Worm (Caenorhabditis elegans) whole organism, L1 larva: Measurements from ENCODE around the gene mrpl-35.

Experiments used
- F16B12.6 ChIP-seq: fragments of 150-350 bp; optimal IDR thresholded peaks from 2 replicates; lab custom pipeline; 2014; ENCODE audit warnings: missing biosample characterization, missing genetic modification characterization
- Y116A8C.19 ChIP-seq: sonication (generic microtip); optimal IDR thresholded peaks from 2 replicates; lab custom pipeline; 2016; ENCODE audit warnings: missing compliant biosample characterization, missing genetic modification characterization, borderline replicate concordance
- alr-1 ChIP-seq: fragments of 200-800 bp; sonication (Bioruptor generic); optimal IDR thresholded peaks from 2 replicates; lab custom pipeline; 2018; ENCODE audit warnings: borderline replicate concordance, mild to moderate bottlenecking, missing genetic modification characterization, missing compliant biosample characterization
- blmp-1 ChIP-seq: fragments of 150-350 bp; optimal IDR thresholded peaks from 2 replicates; lab custom pipeline; 2014; ENCODE audit warnings: missing biosample characterization, missing genetic modification characterization
- ceh-63 ChIP-seq: fragments of 200-800 bp; sonication (Bioruptor generic); optimal IDR thresholded peaks from 2 replicates; lab custom pipeline; 2018; ENCODE audit warnings: mild to moderate bottlenecking, missing genetic modification characterization, missing compliant biosample characterization
- ceh-8 ChIP-seq: fragments of 200-800 bp; sonication (Bioruptor generic); optimal IDR thresholded peaks from 2 replicates; lab custom pipeline; 2018; ENCODE audit warnings: mild to moderate bottlenecking, missing genetic modification characterization, moderate library complexity, missing compliant biosample characterization
- ceh-88 ChIP-seq: fragments of 200-800 bp; sonication (Bioruptor generic); IDR thresholded peaks from 2 replicates; pipeline ENCODE4 v1.3.6; 2022; ENCODE audit warnings: missing genetic modification characterization, missing compliant biosample characterization
- dpl-1 ChIP-seq, 3 experiments: fragments of 150-350 bp in 2 of 3; sonication (generic microtip) in 1 of 3; optimal IDR thresholded peaks; 2 replicates each; lab custom pipeline; 2014 to 2017; ENCODE audit warnings: missing biosample characterization in 3 of 3, missing genetic modification characterization in 3 of 3, missing genetic modification reagents in 3 of 3
- efl-1 ChIP-seq, 4 experiments: fragments of 150-350 bp; optimal IDR thresholded peaks in 3 of 4; peaks in 1 of 4; 1 replicate in 1 of 4; 2 replicates in 3 of 4; lab custom pipeline; 2014; ENCODE audit warnings: missing biosample characterization in 2 of 4, missing genetic modification characterization in 2 of 4, missing genetic modification reagents in 2 of 4
- egl-13 ChIP-seq: sonication (generic microtip); optimal IDR thresholded peaks from 2 replicates; lab custom pipeline; 2016; ENCODE audit warnings: missing genotype, missing genetic modification reagents, missing genetic modification characterization, missing compliant biosample characterization
- egl-27 ChIP-seq, 2 experiments: fragments of 150-350 bp in 1 of 2; sonication (generic microtip); optimal IDR thresholded peaks; 3 replicates each; lab custom pipeline; 2017 to 2018; ENCODE audit warnings: missing biosample characterization in 2 of 2, missing genetic modification characterization in 2 of 2, missing genetic modification reagents in 2 of 2
- elt-2 ChIP-seq: sonication (generic microtip); optimal IDR thresholded peaks from 2 replicates; lab custom pipeline; 2016; ENCODE audit warnings: missing genetic modification characterization, mild to moderate bottlenecking, inconsistent platforms, missing compliant biosample characterization, missing genetic modification reagents
- elt-3 ChIP-seq, 6 experiments: fragments of 150-350 bp in 1 of 6; sonication (generic microtip); optimal IDR thresholded peaks; 2 replicates each; lab custom pipeline; 2017 to 2018; ENCODE audit warnings: missing biosample characterization in 6 of 6, missing genetic modification characterization in 6 of 6, inconsistent platforms in 1 of 6
- fkh-10 ChIP-seq: sonication (generic microtip); optimal IDR thresholded peaks from 2 replicates; lab custom pipeline; 2017; ENCODE audit warnings: missing biosample characterization, missing genetic modification reagents, missing genetic modification characterization
- fkh-8 ChIP-seq: sonication (generic microtip); optimal IDR thresholded peaks from 2 replicates; lab custom pipeline; 2016; ENCODE audit warnings: mild to moderate bottlenecking, missing genetic modification characterization, missing compliant biosample characterization
- grh-1 ChIP-seq: fragments of 200-800 bp; sonication (Bioruptor generic); IDR thresholded peaks from 2 replicates; pipeline ENCODE4 v1.3.6; 2022; ENCODE audit warnings: missing genetic modification reagents, missing genetic modification characterization, missing compliant biosample characterization
- hlh-4 ChIP-seq: sonication (generic microtip); optimal IDR thresholded peaks from 2 replicates; lab custom pipeline; 2016; ENCODE audit warnings: mild to moderate bottlenecking, missing genetic modification characterization, missing compliant biosample characterization
- irx-1 ChIP-seq: sonication (generic microtip); optimal IDR thresholded peaks from 2 replicates; lab custom pipeline; 2016; ENCODE audit warnings: missing genetic modification characterization, missing compliant biosample characterization
- jun-1 ChIP-seq: fragments of 150-350 bp; optimal IDR thresholded peaks from 2 replicates; lab custom pipeline; 2014; ENCODE audit warnings: missing biosample characterization, missing genetic modification reagents, missing genetic modification characterization
- lin-13 ChIP-seq: fragments of 150-350 bp; optimal IDR thresholded peaks from 2 replicates; lab custom pipeline; 2014; ENCODE audit warnings: missing biosample characterization, missing genetic modification reagents, missing genetic modification characterization
- lin-35 ChIP-seq, 2 experiments: fragments of 150-350 bp; optimal IDR thresholded peaks; 2 replicates each; lab custom pipeline; 2014; ENCODE audit warnings: missing biosample characterization in 2 of 2, missing genetic modification characterization in 2 of 2, missing genetic modification reagents in 2 of 2
- lir-3 ChIP-seq: sonication (generic microtip); optimal IDR thresholded peaks from 2 replicates; lab custom pipeline; 2016; ENCODE audit warnings: mild to moderate bottlenecking, missing genetic modification characterization, moderate library complexity, missing compliant biosample characterization; ENCODE audit not compliant: poor library complexity
- mdl-1 ChIP-seq, 2 experiments: fragments of 150-350 bp; optimal IDR thresholded peaks; 2 replicates each; lab custom pipeline; 2014 to 2017; ENCODE audit warnings: missing biosample characterization in 2 of 2, missing genetic modification characterization in 2 of 2, inconsistent platforms in 1 of 2
- mef-2 ChIP-seq: fragments of 150-350 bp; optimal IDR thresholded peaks from 2 replicates; lab custom pipeline; 2014; ENCODE audit warnings: missing biosample characterization, missing genetic modification characterization
- mep-1 ChIP-seq: fragments of 150-350 bp; optimal IDR thresholded peaks from 2 replicates; lab custom pipeline; 2014; ENCODE audit warnings: missing biosample characterization, missing genetic modification characterization
- nhr-11 ChIP-seq: fragments of 150-350 bp; optimal IDR thresholded peaks from 2 replicates; lab custom pipeline; 2014; ENCODE audit warnings: missing biosample characterization, missing genetic modification characterization
- nhr-20 ChIP-seq: sonication (generic microtip); optimal IDR thresholded peaks from 2 replicates; lab custom pipeline; 2016; ENCODE audit warnings: mild to moderate bottlenecking, missing genetic modification characterization, missing compliant biosample characterization
- nhr-237 ChIP-seq: fragments of 150-350 bp; optimal IDR thresholded peaks from 2 replicates; lab custom pipeline; 2014; ENCODE audit warnings: missing biosample characterization, missing genetic modification characterization
- nhr-28 ChIP-seq: fragments of 150-350 bp; optimal IDR thresholded peaks from 2 replicates; lab custom pipeline; 2014; ENCODE audit warnings: missing biosample characterization, missing genetic modification characterization
- nhr-77 ChIP-seq: fragments of 150-350 bp; optimal IDR thresholded peaks from 2 replicates; lab custom pipeline; 2014; ENCODE audit warnings: missing biosample characterization, missing genetic modification characterization
- nhr-85 ChIP-seq: sonication (generic microtip); peaks from one replicate; lab custom pipeline; 2016; ENCODE audit warnings: missing genetic modification characterization, inconsistent platforms, missing compliant biosample characterization
- nhr-90 ChIP-seq: sonication (generic microtip); optimal IDR thresholded peaks from 2 replicates; lab custom pipeline; 2016; ENCODE audit warnings: mild to moderate bottlenecking, missing genetic modification characterization, missing compliant biosample characterization; ENCODE audit not compliant: poor library complexity
- rnt-1 ChIP-seq: sonication (generic microtip); optimal IDR thresholded peaks from 2 replicates; lab custom pipeline; 2016; ENCODE audit warnings: mild to moderate bottlenecking, missing genetic modification characterization, moderate library complexity, missing compliant biosample characterization
- skn-1 ChIP-seq: fragments of 150-350 bp; optimal IDR thresholded peaks from 2 replicates; lab custom pipeline; 2014; ENCODE audit warnings: missing biosample characterization, missing genetic modification characterization
- snu-23 ChIP-seq: sonication (generic microtip); optimal IDR thresholded peaks from 2 replicates; lab custom pipeline; 2016; ENCODE audit warnings: missing genetic modification characterization, missing compliant biosample characterization
- sup-37 ChIP-seq: fragments of 200-800 bp; sonication (Bioruptor generic); optimal IDR thresholded peaks from 2 replicates; lab custom pipeline; 2018; ENCODE audit warnings: mild to moderate bottlenecking, missing genetic modification characterization, missing compliant biosample characterization
- tlp-1 ChIP-seq: fragments of 150-350 bp; optimal IDR thresholded peaks from 2 replicates; lab custom pipeline; 2014; ENCODE audit warnings: missing biosample characterization, missing genetic modification characterization
- unc-30 ChIP-seq: sonication (generic microtip); optimal IDR thresholded peaks from 2 replicates; lab custom pipeline; 2017; ENCODE audit warnings: missing biosample characterization, missing genetic modification characterization
- unc-86 ChIP-seq: sonication (generic microtip); optimal IDR thresholded peaks from 2 replicates; lab custom pipeline; 2016; ENCODE audit warnings: missing genetic modification characterization, missing compliant biosample characterization
- unc-98 ChIP-seq: fragments of 200-800 bp; sonication (Bioruptor generic); IDR thresholded peaks from 2 replicates; pipeline ENCODE4 v1.3.6; 2022; ENCODE audit warnings: missing genetic modification characterization, missing compliant biosample characterization
- zag-1 ChIP-seq: fragments of 150-350 bp; optimal IDR thresholded peaks from 2 replicates; lab custom pipeline; 2014; ENCODE audit warnings: missing biosample characterization, missing genetic modification characterization
- ztf-4 ChIP-seq: fragments of 150-350 bp; optimal IDR thresholded peaks from 2 replicates; lab custom pipeline; 2014; ENCODE audit warnings: missing biosample characterization, missing genetic modification characterization

mrpl-35 gene

ce11 chrIII:3520417-3520816 is 10.4 kb downstream of the mrpl-35 start (continued):
- TF ChIP-seq nhr-237 = no peak
- peak; percentile 71 for TF ChIP-seq blmp-1
- no peak for TF ChIP-seq mef-2 (tag; lab: Kevin White, UChicago)
- TF ChIP-seq mdl-1 (tag; optimal IDR thresholded peaks at IDR 0.05; lab: Kevin White, UChicago) = peak in 1 of 2 experiments; percentile 56
- no peak for TF ChIP-seq ceh-88 (GFP tag; lab: Robert Waterston, UW)
- TF ChIP-seq elt-3 (tag; optimal IDR thresholded peaks at IDR 0.05; lab: Kevin White, UChicago) = no peak
- TF ChIP-seq hlh-4 (tag; lab: Kevin White, UChicago) = no peak
- no peak for TF ChIP-seq skn-1 (tag; lab: Kevin White, UChicago)
- no peak for TF ChIP-seq efl-1 (optimal IDR thresholded peaks at IDR 0.05; lab: Kevin White, UChicago)
- TF ChIP-seq efl-1 (GFP tag; optimal IDR thresholded peaks at IDR 0.05 in 1 of 2; lab: Kevin White, UChicago) = no peak
- TF ChIP-seq snu-23 (GFP tag; lab: Kevin White, UChicago) = peak; percentile 18
- TF ChIP-seq nhr-28 (tag; lab: Kevin White, UChicago) = no peak
- peak; percentile 25 for TF ChIP-seq nhr-20 (tag; lab: Kevin White, UChicago)
- no peak for TF ChIP-seq irx-1 (tag; lab: Kevin White, UChicago)
- TF ChIP-seq elt-2 (tag; lab: Kevin White, UChicago) = peak; percentile 76
- no peak for TF ChIP-seq ceh-63 (GFP tag; lab: Kevin White, UChicago)
- TF ChIP-seq F16B12.6 (tag; lab: Kevin White, UChicago) = no peak
- no peak for TF ChIP-seq mep-1 (tag; lab: Kevin White, UChicago)
- peak; percentile 11 for TF ChIP-seq nhr-90 (tag; lab: Kevin White, UChicago)
- TF ChIP-seq sup-37 = no peak
- TF ChIP-seq nhr-85 (tag; lab: Kevin White, UChicago) = no peak
- TF ChIP-seq Y116A8C.19 (tag; lab: Kevin White, UChicago) = no peak
- TF ChIP-seq grh-1 (GFP tag; lab: Robert Waterston, UW) = no peak
- TF ChIP-seq lin-35 (GFP tag; optimal IDR thresholded peaks at IDR 0.05; lab: Kevin White, UChicago) = peak in 1 of 2 experiments; percentile 44
- no peak for TF ChIP-seq ztf-4 (tag; lab: Kevin White, UChicago)
- no peak for TF ChIP-seq fkh-10 (GFP tag; lab: Kevin White, UChicago)

- no peak for TF ChIP-seq ceh-8 (GFP tag; lab: Kevin White, UChicago)
- no peak for TF ChIP-seq efl-1 (optimal IDR thresholded peaks at IDR 0.05; lab: Kevin White, UChicago)
- peak in 1 of 2 experiments; percentile 49 for TF ChIP-seq efl-1 (GFP tag; optimal IDR thresholded peaks at IDR 0.05 in 1 of 2; lab: Kevin White, UChicago)
Observed at ce11 chrIII:3523363-3523762, 13.3 kb downstream of the mrpl-35 start.

- TF ChIP-seq unc-98 (GFP tag; lab: Robert Waterston, UW) (no peak), tlp-1 (tag; lab: Kevin White, UChicago) (no peak), rnt-1 (tag; lab: Kevin White, UChicago) (no peak), fkh-8 (tag; lab: Kevin White, UChicago) (no peak)
Observed at ce11 chrIII:3528342-3528741, 18.3 kb downstream of the mrpl-35 start, which contains the start of gene rpl-37. rpl-37 (plus strand) TSS chrIII:3528642.

DNA sequence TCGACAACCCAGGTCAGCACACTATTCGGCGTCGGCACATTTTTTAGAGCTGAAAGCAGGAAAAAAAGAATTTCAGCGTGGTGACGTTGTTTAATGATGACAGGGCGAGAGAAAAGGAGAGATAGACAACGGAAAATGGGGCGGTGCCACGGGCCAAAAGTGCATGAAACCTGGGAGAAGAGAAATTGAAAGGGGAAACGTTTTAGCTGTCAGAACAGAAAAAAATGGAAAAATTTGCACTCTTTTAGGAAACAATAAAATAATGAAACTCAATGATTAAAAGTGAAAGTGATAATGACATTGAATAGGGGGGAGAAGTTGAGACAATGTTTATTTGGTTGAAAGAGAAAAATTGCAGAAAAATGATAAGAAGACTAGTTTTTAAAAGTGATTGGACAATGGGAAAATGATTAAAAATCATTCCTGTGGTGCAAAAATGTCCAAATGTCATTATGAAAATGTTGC is 19.7 kb downstream of the mrpl-35 start, which contains the start of gene pitp-1:
Gene pitp-1 (minus strand): TSS at position 51 of the 465 bp plus-strand sequence.
- TF ChIP-seq efl-1 (optimal IDR thresholded peaks at IDR 0.05; lab: Kevin White, UChicago) (no peak), efl-1 (GFP tag; optimal IDR thresholded peaks at IDR 0.05 in 1 of 2; lab: Kevin White, UChicago) (peak in 1 of 2 experiments; percentile 65), elt-2 (tag; lab: Kevin White, UChicago) (peak; percentile 12), nhr-85 (tag; lab: Kevin White, UChicago) (peak; percentile 38), sup-37 (no peak)

DNA sequence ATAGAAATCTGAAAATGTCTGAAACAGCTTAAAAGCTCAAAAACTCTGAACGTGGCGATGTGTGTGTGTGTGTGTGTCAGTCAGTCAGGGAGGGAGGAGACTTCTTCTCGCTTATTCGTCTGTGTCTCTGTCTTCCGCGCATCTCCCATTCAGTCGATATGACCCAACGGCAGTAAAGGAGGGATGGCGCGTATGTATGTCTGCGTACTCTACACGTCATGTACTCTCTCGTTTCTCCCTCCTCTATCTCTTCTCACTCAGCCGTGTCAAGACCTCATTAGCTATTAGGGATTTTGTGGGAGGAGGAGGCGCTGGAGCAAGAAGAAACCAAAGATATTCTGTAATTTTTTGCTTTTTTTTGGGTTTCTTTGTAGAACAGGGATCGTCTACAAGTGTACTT is 22.0 kb downstream of the mrpl-35 start:
- TF ChIP-seq lin-13 (peak; percentile 0), alr-1 (tag; lab: Kevin White, UChicago) (no peak), nhr-11 (no peak), egl-13 (tag; lab: Kevin White, UChicago) (peak; percentile 37), efl-1 (optimal IDR thresholded peaks at IDR 0.05; lab: Kevin White, UChicago) (peak; percentile 60 to 76), efl-1 (GFP tag; optimal IDR thresholded peaks at IDR 0.05 in 1 of 2; lab: Kevin White, UChicago) (peak; percentile 12 to 78), zag-1 (peak; percentile 15), tlp-1 (tag; lab: Kevin White, UChicago) (no peak), lir-3 (tag; lab: Kevin White, UChicago) (peak; percentile 19), mep-1 (tag; lab: Kevin White, UChicago) (peak; percentile 82), egl-27 (tag; optimal IDR thresholded peaks at IDR 0.05; lab: Kevin White, UChicago) (peak; percentile 8 to 34), fkh-10 (GFP tag; lab: Kevin White, UChicago) (peak; percentile 1), unc-86 (tag; lab: Kevin White, UChicago) (peak; percentile 76), unc-30 (no peak), nhr-77 (tag; lab: Kevin White, UChicago) (no peak), jun-1 (tag; lab: Kevin White, UChicago) (peak; percentile 43), dpl-1 (GFP tag; optimal IDR thresholded peaks at IDR 0.05; lab: Kevin White, UChicago) (peak; percentile 5 to 52 (median 21)), grh-1 (GFP tag; lab: Robert Waterston, UW) (no peak), F16B12.6 (tag; lab: Kevin White, UChicago) (peak; percentile 18)
